Fruit fly (Drosophila melanogaster) whole organism, embryonic: ENCODE results near the gene CG17321.

ENCODE experiments used
- Atf3 ChIP-seq: fragments of 200-800 bp; sonication (Bioruptor generic); optimal IDR thresholded peaks from 3 replicates; lab custom pipeline; 2016; ENCODE audit warnings: missing biosample characterization, missing genetic modification characterization
- Awh ChIP-seq: fragments of 200-800 bp; sonication (Bioruptor generic); IDR thresholded peaks from 2 replicates; pipeline ENCODE4, ENCODE4 v1.3.6; 2022; ENCODE audit warnings: missing biosample characterization, missing genetic modification characterization
- CG12391 ChIP-seq: fragments of 200-800 bp; sonication (Bioruptor generic); optimal IDR thresholded peaks from 3 replicates; lab custom pipeline; 2018; ENCODE audit warnings: missing biosample characterization, mild to moderate bottlenecking, missing genetic modification characterization, moderate library complexity
- CG13775 ChIP-seq: fragments of 200-800 bp; sonication (Bioruptor generic); optimal IDR thresholded peaks from 3 replicates; lab custom pipeline; 2017; ENCODE audit warnings: missing biosample characterization, mild to moderate bottlenecking, missing genetic modification characterization
- CG15479 ChIP-seq: fragments of 200-800 bp; sonication (Bioruptor generic); optimal IDR thresholded peaks from 3 replicates; lab custom pipeline; 2019; ENCODE audit warnings: missing biosample characterization, mild to moderate bottlenecking, missing genetic modification characterization, moderate library complexity
- CG17385 ChIP-seq: fragments of 200-800 bp; sonication (Bioruptor generic); optimal IDR thresholded peaks from 3 replicates; lab custom pipeline; 2018; ENCODE audit warnings: missing biosample characterization, mild to moderate bottlenecking, missing genetic modification characterization
- CG2129 ChIP-seq: fragments of 200-800 bp; sonication (Bioruptor generic); IDR thresholded peaks from 2 replicates; pipeline ENCODE4 v1.3.6; 2022; ENCODE audit warnings: missing biosample characterization, missing genetic modification characterization; ENCODE audit not compliant: partially characterized antibody
- CG2712 ChIP-seq: fragments of 200-800 bp; optimal IDR thresholded peaks from 3 replicates; lab custom pipeline; 2019; ENCODE audit warnings: missing biosample characterization, mild to moderate bottlenecking, missing genetic modification characterization, moderate library complexity
- CG33213 ChIP-seq: fragments of 200-800 bp; sonication (Bioruptor generic); optimal IDR thresholded peaks from 3 replicates; lab custom pipeline; 2016; ENCODE audit warnings: missing biosample characterization, missing genetic modification characterization
- CG33557 ChIP-seq: fragments of 200-800 bp; sonication (Bioruptor generic); optimal IDR thresholded peaks from 2 replicates; lab custom pipeline; 2019; ENCODE audit warnings: missing biosample characterization, mild to moderate bottlenecking, missing genetic modification characterization, moderate library complexity
- CG3407 ChIP-seq: fragments of 200-800 bp; sonication (Bioruptor generic); optimal IDR thresholded peaks from 2 replicates; lab custom pipeline; 2018; ENCODE audit warnings: missing biosample characterization, mild to moderate bottlenecking, missing genetic modification characterization
- CG4820 ChIP-seq: fragments of 200-800 bp; sonication (Bioruptor generic); optimal IDR thresholded peaks from 3 replicates; lab custom pipeline; 2016; ENCODE audit warnings: missing biosample characterization, missing genetic modification characterization
- CG6683 ChIP-seq: fragments of 200-800 bp; sonication (Bioruptor generic); optimal IDR thresholded peaks from 2 replicates; lab custom pipeline; 2017; ENCODE audit warnings: missing biosample characterization, mild to moderate bottlenecking, missing genetic modification characterization, missing genetic modification reagents
- CG7556 ChIP-seq: fragments of 200-800 bp; sonication (Bioruptor generic); optimal IDR thresholded peaks from 2 replicates; lab custom pipeline; 2017; ENCODE audit warnings: missing biosample characterization, mild to moderate bottlenecking, missing genetic modification characterization
- CG8924 ChIP-seq: fragments of 200-800 bp; optimal IDR thresholded peaks from 3 replicates; lab custom pipeline; 2019; ENCODE audit warnings: missing biosample characterization, mild to moderate bottlenecking, missing genetic modification characterization, moderate library complexity
- CG9727 ChIP-seq: fragments of 200-800 bp; sonication (Bioruptor generic); optimal IDR thresholded peaks from 3 replicates; lab custom pipeline; 2017; ENCODE audit warnings: missing biosample characterization, mild to moderate bottlenecking, missing genetic modification characterization
- CTCF ChIP-seq: fragments of 200-800 bp; sonication (Bioruptor generic); optimal IDR thresholded peaks from 2 replicates; lab custom pipeline; 2017; ENCODE audit warnings: missing biosample characterization, mild to moderate bottlenecking, missing genetic modification characterization, moderate library complexity
- D ChIP-seq, 2 experiments: fragments of 200-800 bp in 1 of 2; fragments of >200 bp in 1 of 2; sonication (Bioruptor generic) in 1 of 2; optimal IDR thresholded peaks; 2 replicates in 1 of 2; 3 replicates in 1 of 2; lab custom pipeline; 2017; ENCODE audit warnings: mild to moderate bottlenecking in 1 of 2, missing biosample characterization in 1 of 2, missing genetic modification characterization in 1 of 2, missing genetic modification reagents in 1 of 2
- D19A ChIP-seq: fragments of 200-800 bp; optimal IDR thresholded peaks from 3 replicates; lab custom pipeline; 2019; ENCODE audit warnings: missing biosample characterization, mild to moderate bottlenecking, missing genetic modification characterization, moderate library complexity
- Ets65A ChIP-seq: fragments of 200-800 bp; sonication (Bioruptor generic); peaks from one replicate; lab custom pipeline; 2016; ENCODE audit warnings: missing biosample characterization, missing genetic modification characterization
- HLHmδ ChIP-seq: fragments of 200-800 bp; sonication (Bioruptor generic); optimal IDR thresholded peaks from 2 replicates; lab custom pipeline; 2018; ENCODE audit warnings: missing biosample characterization, mild to moderate bottlenecking, missing genetic modification characterization, moderate library complexity
- Kr ChIP-seq: fragments of 200-800 bp; sonication (Bioruptor generic); optimal IDR thresholded peaks from 2 replicates; lab custom pipeline; 2017; ENCODE audit warnings: missing biosample characterization, mild to moderate bottlenecking, missing genetic modification characterization
- Oaz ChIP-seq: fragments of 200-800 bp; sonication (Bioruptor generic); IDR thresholded peaks from 2 replicates; pipeline ENCODE4 v1.3.6; 2022; ENCODE audit warnings: missing biosample characterization, missing genetic modification characterization
- Sin3A ChIP-seq: fragments of >200 bp; optimal IDR thresholded peaks from 2 replicates; lab custom pipeline; 2018
- Sox100B ChIP-seq: fragments of 200-800 bp; sonication (Bioruptor generic); optimal IDR thresholded peaks from 3 replicates; lab custom pipeline; 2018; ENCODE audit warnings: missing biosample characterization, mild to moderate bottlenecking, missing genetic modification characterization
- Ssrp ChIP-seq: fragments of 200-800 bp; sonication (Bioruptor generic); optimal IDR thresholded peaks from 2 replicates; lab custom pipeline; 2018; ENCODE audit warnings: missing biosample characterization, mild to moderate bottlenecking, missing genetic modification characterization, moderate library complexity
- cad ChIP-seq: fragments of >200 bp; optimal IDR thresholded peaks from 2 replicates; lab custom pipeline; 2017; ENCODE audit warnings: missing biosample characterization, missing genetic modification characterization
- chif ChIP-seq, 2 experiments: fragments of 200-800 bp; sonication (Bioruptor generic); optimal IDR thresholded peaks; 3 replicates each; lab custom pipeline; 2016; ENCODE audit warnings: missing biosample characterization in 2 of 2, missing genetic modification characterization in 2 of 2
- gfzf ChIP-seq: fragments of 200-800 bp; sonication (Bioruptor generic); optimal IDR thresholded peaks from 2 replicates; lab custom pipeline; 2016; ENCODE audit warnings: missing biosample characterization, mild to moderate bottlenecking, missing genetic modification characterization, moderate library complexity
- gsb-n ChIP-seq: fragments of 200-800 bp; sonication (Bioruptor generic); optimal IDR thresholded peaks from 3 replicates; lab custom pipeline; 2018; ENCODE audit warnings: missing biosample characterization, mild to moderate bottlenecking, missing genetic modification characterization
- insv ChIP-seq, 2 experiments: fragments of 200-800 bp; sonication (Bioruptor generic); optimal IDR thresholded peaks; 3 replicates each; lab custom pipeline; 2016 to 2018; ENCODE audit warnings: missing biosample characterization in 2 of 2, missing genetic modification characterization in 2 of 2
- kah ChIP-seq: fragments of 200-800 bp; sonication (Bioruptor generic); optimal IDR thresholded peaks from 2 replicates; lab custom pipeline; 2018; ENCODE audit warnings: missing biosample characterization, mild to moderate bottlenecking, missing genetic modification characterization
- kay ChIP-seq: fragments of 200-800 bp; sonication (Bioruptor generic); optimal IDR thresholded peaks from 2 replicates; lab custom pipeline; 2016; ENCODE audit warnings: missing biosample characterization, missing genetic modification characterization
- kni ChIP-seq: fragments of 200-800 bp; sonication (Bioruptor generic); optimal IDR thresholded peaks from 3 replicates; lab custom pipeline; 2017; ENCODE audit warnings: mild to moderate bottlenecking, missing biosample characterization, missing genetic modification reagents, missing genetic modification characterization
- lov ChIP-seq, 2 experiments: fragments of 200-800 bp in 1 of 2; fragments of >200 bp in 1 of 2; sonication (Bioruptor generic) in 1 of 2; IDR thresholded peaks in 1 of 2; optimal IDR thresholded peaks in 1 of 2; 2 replicates in 1 of 2; 3 replicates in 1 of 2; pipeline versions ENCODE4 v1.3.6 to Lab custom; 2017 to 2022; ENCODE audit warnings: missing biosample characterization in 1 of 2, missing genetic modification characterization in 1 of 2
- nerfin-2 ChIP-seq: fragments of 200-800 bp; sonication (Bioruptor generic); IDR thresholded peaks from 2 replicates; pipeline ENCODE4 v1.3.6; 2022; ENCODE audit warnings: missing biosample characterization, missing genetic modification characterization; ENCODE audit not compliant: partially characterized antibody
- pnt ChIP-seq: fragments of 200-800 bp; sonication (Bioruptor generic); optimal IDR thresholded peaks from 3 replicates; lab custom pipeline; 2016; ENCODE audit warnings: missing biosample characterization, missing genetic modification characterization
- prd ChIP-seq, 3 experiments: fragments of >200 bp in 2 of 3; fragments of 200-800 bp in 1 of 3; sonication (Bioruptor generic) in 1 of 3; optimal IDR thresholded peaks in 2 of 3; IDR thresholded peaks in 1 of 3; 2 replicates in 2 of 3; 3 replicates in 1 of 3; pipeline versions ENCODE4 v1.3.6 to Lab custom; 2017 to 2022; ENCODE audit warnings: missing biosample characterization in 1 of 3, missing genetic modification characterization in 1 of 3
- ranshi ChIP-seq: fragments of 200-800 bp; sonication (Bioruptor generic); IDR thresholded peaks from 2 replicates; pipeline ENCODE4 v1.3.6; 2022; ENCODE audit warnings: missing biosample characterization, missing genetic modification characterization
- sc ChIP-seq, 3 experiments: fragments of >200 bp in 2 of 3; fragments of 200-800 bp in 1 of 3; sonication (Bioruptor generic) in 1 of 3; optimal IDR thresholded peaks; 2 replicates in 2 of 3; 3 replicates in 1 of 3; lab custom pipeline; 2017; ENCODE audit warnings: mild to moderate bottlenecking in 1 of 3, missing biosample characterization in 1 of 3, missing genetic modification characterization in 1 of 3, missing genetic modification reagents in 1 of 3
- tin ChIP-seq: fragments of 200-800 bp; sonication (Bioruptor generic); optimal IDR thresholded peaks from 3 replicates; lab custom pipeline; 2016; ENCODE audit warnings: missing biosample characterization, missing genetic modification characterization
- tll ChIP-seq, 2 experiments: fragments of 200-800 bp in 1 of 2; fragments of >200 bp in 1 of 2; sonication (Bioruptor generic) in 1 of 2; optimal IDR thresholded peaks; 2 replicates each; lab custom pipeline; 2017 to 2019; ENCODE audit warnings: missing biosample characterization in 2 of 2, missing genetic modification characterization in 2 of 2, mild to moderate bottlenecking in 1 of 2, moderate library complexity in 1 of 2
- tup ChIP-seq: fragments of 200-800 bp; sonication (Bioruptor generic); optimal IDR thresholded peaks from 2 replicates; lab custom pipeline; 2016; ENCODE audit warnings: missing biosample characterization, mild to moderate bottlenecking, missing genetic modification characterization, moderate library complexity
- twi ChIP-seq: fragments of 200-800 bp; optimal IDR thresholded peaks from 2 replicates; lab custom pipeline; 2019; ENCODE audit warnings: missing biosample characterization, mild to moderate bottlenecking, missing genetic modification characterization, moderate library complexity
- zen ChIP-seq: fragments of 200-800 bp; sonication (Bioruptor generic); optimal IDR thresholded peaks from 3 replicates; lab custom pipeline; 2018; ENCODE audit warnings: missing biosample characterization, mild to moderate bottlenecking, missing genetic modification characterization, moderate library complexity

Gene CG17321

dm6 chr2L:18871822-18872221 is 26.8 kb downstream of the CG17321 start (continued):
- TF ChIP-seq gfzf (GFP tag; lab: Kevin White, UChicago) = no peak
- peak; percentile 51 for TF ChIP-seq CG33557
- TF ChIP-seq sc (optimal IDR thresholded peaks at IDR 0.05; lab: Kevin White, UChicago) = no peak
- peak; percentile 13 for TF ChIP-seq sc (GFP tag; optimal IDR thresholded peaks at IDR 0.05; lab: Kevin White, UChicago)
- TF ChIP-seq Ssrp (tag; lab: Kevin White, UChicago) = peak; percentile 51
- TF ChIP-seq CG9727 (GFP tag; lab: Kevin White, UChicago) = peak; percentile 69
- TF ChIP-seq chif (GFP tag; optimal IDR thresholded peaks at IDR 0.05; lab: Kevin White, UChicago) = peak in 1 of 2 experiments; percentile 35
- peak; percentile 4 for TF ChIP-seq Kr (GFP tag; lab: Kevin White, UChicago)
- TF ChIP-seq pnt (GFP tag; lab: Kevin White, UChicago) = peak; percentile 6
- TF ChIP-seq CG13775 (GFP tag; lab: Kevin White, UChicago) = peak; percentile 25
- peak; percentile 43 for TF ChIP-seq CG12391 (tag; lab: Kevin White, UChicago)
- peak; percentile 13 for TF ChIP-seq CG2712 (tag; lab: Kevin White, UChicago)
- TF ChIP-seq CG7556 (GFP tag; lab: Kevin White, UChicago) = peak; percentile 32
- peak; percentile 29 for TF ChIP-seq twi (tag; lab: Kevin White, UChicago)
- no peak for TF ChIP-seq Atf3 (GFP tag; lab: Kevin White, UChicago)
- TF ChIP-seq CG17385 (GFP tag; lab: Kevin White, UChicago) = no peak

- TF ChIP-seq kah (GFP tag; lab: Kevin White, UChicago) = peak; percentile 22
- peak; percentile 19 for TF ChIP-seq gsb-n (tag; lab: Kevin White, UChicago)
- peak; percentile 89 for TF ChIP-seq twi (tag; lab: Kevin White, UChicago)
- peak; percentile 93 for TF ChIP-seq zen (tag; lab: Kevin White, UChicago)
- peak; percentile 42 for TF ChIP-seq cad
- TF ChIP-seq tll (GFP tag; optimal IDR thresholded peaks at IDR 0.05; lab: Kevin White, UChicago) = peak in 1 of 2 experiments; percentile 63
- no peak for TF ChIP-seq D (optimal IDR thresholded peaks at IDR 0.05; lab: Kevin White, UChicago)
- no peak for TF ChIP-seq D (GFP tag; optimal IDR thresholded peaks at IDR 0.05; lab: Kevin White, UChicago)
- peak; percentile 13 for TF ChIP-seq HLHmδ (GFP tag; lab: Kevin White, UChicago)
- TF ChIP-seq Sox100B (GFP tag; lab: Kevin White, UChicago) = no peak
- TF ChIP-seq CG15479 = peak; percentile 55
- TF ChIP-seq tin (GFP tag; lab: Kevin White, UChicago) = peak; percentile 31
- TF ChIP-seq CTCF (GFP tag; lab: Kevin White, UChicago) = no peak
- no peak for TF ChIP-seq lov (optimal IDR thresholded peaks at IDR 0.05; lab: Kevin White, UChicago)
- 0 out of 3 replicates have a peak, but pooled peaks have one; percentile 13 for TF ChIP-seq lov (GFP tag; IDR thresholded peaks at IDR 0.05; lab: Robert Waterston, UW)
- TF ChIP-seq prd (optimal IDR thresholded peaks at IDR 0.05; lab: Kevin White, UChicago) = no peak
- peak; percentile 42; the same call in 1 of the 3 replicates for TF ChIP-seq prd (GFP tag; IDR thresholded peaks at IDR 0.05; lab: Robert Waterston, UW)
- peak; percentile 42 for TF ChIP-seq kni
- no peak for TF ChIP-seq Sin3A (lab: Kevin White, UChicago)
- peak; percentile 10 for TF ChIP-seq Kr (GFP tag; lab: Kevin White, UChicago)
- peak in 1 of 2 experiments; percentile 24 for TF ChIP-seq insv (GFP tag; optimal IDR thresholded peaks at IDR 0.05; lab: Kevin White, UChicago)
Measured at dm6 chr2L:18875213-18875612, 30.2 kb downstream of the CG17321 start.

dm6 chr2L:18878439-18878838 is 33.5 kb downstream of the CG17321 start:
- no peak for TF ChIP-seq CG6683 (GFP tag; lab: Kevin White, UChicago)
- TF ChIP-seq D19A (tag; lab: Kevin White, UChicago) = peak; percentile 10
- TF ChIP-seq CG8924 (tag; lab: Kevin White, UChicago) = no peak
- peak; percentile 55 for TF ChIP-seq CG9727 (GFP tag; lab: Kevin White, UChicago)
- TF ChIP-seq CG33213 (GFP tag; lab: Kevin White, UChicago) = peak; percentile 57
- TF ChIP-seq CG2129 (GFP tag; lab: Robert Waterston, UW) = no peak
- no peak for TF ChIP-seq CG7556 (GFP tag; lab: Kevin White, UChicago)
- no peak for TF ChIP-seq zen (tag; lab: Kevin White, UChicago)
- TF ChIP-seq Oaz = no peak
- peak; percentile 61 for TF ChIP-seq Ets65A (GFP tag; lab: Kevin White, UChicago)
- no peak for TF ChIP-seq nerfin-2
- no peak for TF ChIP-seq ranshi (GFP tag; lab: Robert Waterston, UW)
- TF ChIP-seq CG4820 (GFP tag; lab: Kevin White, UChicago) = peak; percentile 1
- TF ChIP-seq tup = peak; percentile 37
- 0 out of 2 replicates have a peak, but pooled peaks have one; percentile 7 for TF ChIP-seq Awh (GFP tag; lab: Robert Waterston, UW)
- no peak for TF ChIP-seq CG3407 (GFP tag; lab: Kevin White, UChicago)
- no peak for TF ChIP-seq kay (GFP tag; lab: Kevin White, UChicago)
